Worm (Caenorhabditis elegans) whole organism, L2 larva: ENCODE measurements around the gene M199.7.
A peak's percentile ranks its signal among the peaks of the same experiment; 100 is the strongest.

Experiments
- C34F6.9 ChIP-seq: fragments of 150-350 bp; optimal IDR thresholded peaks from 2 replicates; lab custom pipeline; 2014; ENCODE audit warnings: missing biosample characterization, missing genetic modification characterization
- F13H6.1 ChIP-seq: sonication (generic microtip); optimal IDR thresholded peaks from 2 replicates; lab custom pipeline; 2016; ENCODE audit warnings: missing genetic modification characterization, missing compliant biosample characterization
- R02D3.7 ChIP-seq: fragments of 150-350 bp; optimal IDR thresholded peaks from 2 replicates; lab custom pipeline; 2014; ENCODE audit warnings: missing biosample characterization, missing genetic modification characterization
- Y55F3AM.14 ChIP-seq: fragments of 200-800 bp; sonication (Bioruptor generic); optimal IDR thresholded peaks from 2 replicates; lab custom pipeline; 2018; ENCODE audit warnings: mild to moderate bottlenecking, missing genetic modification characterization, missing compliant biosample characterization
- ZK546.5 ChIP-seq: sonication (generic microtip); optimal IDR thresholded peaks from 2 replicates; lab custom pipeline; 2017; ENCODE audit warnings: missing biosample characterization, missing genetic modification characterization
- alr-1 ChIP-seq: fragments of 150-350 bp; optimal IDR thresholded peaks from 2 replicates; lab custom pipeline; 2014; ENCODE audit warnings: missing biosample characterization, missing genetic modification characterization
- aly-2 ChIP-seq: fragments of 150-350 bp; optimal IDR thresholded peaks from 2 replicates; lab custom pipeline; 2014; ENCODE audit warnings: missing biosample characterization, missing genetic modification characterization
- ama-1 ChIP-seq: fragments of 150-350 bp; optimal IDR thresholded peaks from 2 replicates; lab custom pipeline; 2018; ENCODE audit warnings: inconsistent platforms
- ceh-16 ChIP-seq: fragments of 150-350 bp; optimal IDR thresholded peaks from 2 replicates; lab custom pipeline; 2014; ENCODE audit warnings: missing biosample characterization, missing genetic modification characterization
- ceh-82 ChIP-seq: fragments of 150-350 bp; optimal IDR thresholded peaks from 2 replicates; lab custom pipeline; 2014; ENCODE audit warnings: missing biosample characterization, missing genetic modification characterization
- crh-2 ChIP-seq: sonication (generic microtip); optimal IDR thresholded peaks from 2 replicates; lab custom pipeline; 2017; ENCODE audit warnings: missing biosample characterization, missing genetic modification characterization
- dmd-4 ChIP-seq: sonication (generic microtip); optimal IDR thresholded peaks from 2 replicates; lab custom pipeline; 2017; ENCODE audit warnings: missing biosample characterization, missing genetic modification characterization
- egl-27 ChIP-seq: sonication (generic microtip); optimal IDR thresholded peaks from 3 replicates; lab custom pipeline; 2017; ENCODE audit warnings: missing biosample characterization, missing genetic modification reagents, missing genetic modification characterization
- elt-1 ChIP-seq: fragments of 150-350 bp; optimal IDR thresholded peaks from 2 replicates; lab custom pipeline; 2014; ENCODE audit warnings: missing biosample characterization, missing genetic modification characterization
- elt-3 ChIP-seq: sonication (generic microtip); optimal IDR thresholded peaks from 2 replicates; lab custom pipeline; 2017; ENCODE audit warnings: missing biosample characterization, missing genetic modification characterization
- gmeb-1 ChIP-seq: fragments of 150-350 bp; optimal IDR thresholded peaks from 2 replicates; lab custom pipeline; 2014; ENCODE audit warnings: missing biosample characterization, missing genetic modification characterization
- lin-13 ChIP-seq: fragments of 150-350 bp; optimal IDR thresholded peaks from 2 replicates; lab custom pipeline; 2014; ENCODE audit warnings: missing biosample characterization, missing genetic modification reagents, missing genetic modification characterization
- lin-39 ChIP-seq: fragments of 150-350 bp; optimal IDR thresholded peaks from 2 replicates; lab custom pipeline; 2014; ENCODE audit warnings: missing biosample characterization, missing genetic modification reagents, missing genetic modification characterization
- lsy-2 ChIP-seq, 2 experiments: fragments of 150-350 bp in 1 of 2; sonication (generic microtip) in 1 of 2; optimal IDR thresholded peaks; 2 replicates each; lab custom pipeline; 2014 to 2017; ENCODE audit warnings: missing biosample characterization in 2 of 2, missing genetic modification characterization in 2 of 2
- mab-5 ChIP-seq: fragments of 150-350 bp; optimal IDR thresholded peaks from 2 replicates; lab custom pipeline; 2014; ENCODE audit warnings: missing biosample characterization, missing genetic modification characterization
- mbf-1 ChIP-seq: sonication (generic microtip); optimal IDR thresholded peaks from 2 replicates; lab custom pipeline; 2017; ENCODE audit warnings: missing biosample characterization, missing genetic modification characterization
- mdl-1 ChIP-seq, 2 experiments: fragments of 150-350 bp in 1 of 2; sonication (generic microtip) in 1 of 2; optimal IDR thresholded peaks; 2 replicates each; lab custom pipeline; 2017; ENCODE audit warnings: missing biosample characterization in 2 of 2, missing genetic modification characterization in 2 of 2
- nhr-11 ChIP-seq: fragments of 150-350 bp; optimal IDR thresholded peaks from 2 replicates; lab custom pipeline; 2014; ENCODE audit warnings: missing biosample characterization, missing genetic modification characterization
- nhr-12 ChIP-seq: fragments of 150-350 bp; optimal IDR thresholded peaks from 2 replicates; lab custom pipeline; 2014; ENCODE audit warnings: missing biosample characterization, missing genetic modification characterization
- nhr-129 ChIP-seq: fragments of 150-350 bp; optimal IDR thresholded peaks from 2 replicates; lab custom pipeline; 2014; ENCODE audit warnings: missing biosample characterization, missing genetic modification characterization
- nhr-25 ChIP-seq: fragments of 150-350 bp; sonication (generic microtip); optimal IDR thresholded peaks from 3 replicates; lab custom pipeline; 2014; ENCODE audit warnings: missing biosample characterization, missing genetic modification characterization
- nhr-6 ChIP-seq: fragments of 150-350 bp; optimal IDR thresholded peaks from 2 replicates; lab custom pipeline; 2014; ENCODE audit warnings: missing biosample characterization, missing genetic modification characterization
- nhr-77 ChIP-seq: fragments of 150-350 bp; optimal IDR thresholded peaks from 2 replicates; lab custom pipeline; 2014; ENCODE audit warnings: missing biosample characterization, missing genetic modification characterization
- peb-1 ChIP-seq: fragments of 150-350 bp; optimal IDR thresholded peaks from 2 replicates; lab custom pipeline; 2014; ENCODE audit warnings: missing biosample characterization, missing genetic modification characterization
- sem-4 ChIP-seq: fragments of 150-350 bp; optimal IDR thresholded peaks from 2 replicates; lab custom pipeline; 2014; ENCODE audit warnings: missing biosample characterization, missing genetic modification reagents, missing genetic modification characterization
- skn-1 ChIP-seq: sonication (generic microtip); optimal IDR thresholded peaks from 2 replicates; lab custom pipeline; 2017; ENCODE audit warnings: missing biosample characterization, missing genetic modification characterization
- sma-9 ChIP-seq, 2 experiments: fragments of 150-350 bp in 1 of 2; sonication (generic microtip) in 1 of 2; optimal IDR thresholded peaks; 2 replicates each; lab custom pipeline; 2014 to 2016; ENCODE audit warnings: missing genetic modification characterization in 2 of 2, mild to moderate bottlenecking in 1 of 2, missing biosample characterization in 1 of 2, missing compliant biosample characterization in 1 of 2, missing genetic modification reagents in 1 of 2, moderate library complexity in 1 of 2
- unc-39 ChIP-seq: fragments of 150-350 bp; optimal IDR thresholded peaks from 2 replicates; lab custom pipeline; 2014; ENCODE audit warnings: missing biosample characterization, missing genetic modification characterization
- unc-55 ChIP-seq: fragments of 150-350 bp; sonication (generic microtip); optimal IDR thresholded peaks from 3 replicates; lab custom pipeline; 2014; ENCODE audit warnings: missing biosample characterization, missing genetic modification reagents, missing genetic modification characterization
- ztf-4 ChIP-seq: fragments of 150-350 bp; optimal IDR thresholded peaks from 2 replicates; lab custom pipeline; 2014; ENCODE audit warnings: missing biosample characterization, missing genetic modification characterization

M199.7 gene

ce11 chrIV:15122882-15123281 is at the start of gene M199.7:
M199.7 (plus strand) TSS chrIV:15123182.
- no peak for TF ChIP-seq mab-5 (tag; lab: Kevin White, UChicago)
- TF ChIP-seq R02D3.7 (tag; lab: Kevin White, UChicago), result no peak
- TF ChIP-seq nhr-25, result no peak
- TF ChIP-seq unc-55 (GFP tag; lab: Kevin White, UChicago), result no peak
- TF ChIP-seq, all 48 proteins: peak for 0

ce11 chrIV:15074392-15074791 is 48.6 kb upstream of the M199.7 start, which contains the start of gene srt-50:
srt-50 (plus strand) TSS chrIV:15074692.
- no peak for TF ChIP-seq elt-3 (tag; lab: Kevin White, UChicago)
- TF ChIP-seq lin-39 (tag; lab: Kevin White, UChicago), result no peak

- TF ChIP-seq crh-2 (tag; lab: Kevin White, UChicago) (no peak), nhr-25 (no peak), mab-5 (tag; lab: Kevin White, UChicago) (no peak), nhr-77 (tag; lab: Kevin White, UChicago) (no peak), nhr-12 (tag; lab: Kevin White, UChicago) (no peak), unc-55 (GFP tag; lab: Kevin White, UChicago) (no peak), unc-39 (no peak), nhr-11 (tag; lab: Kevin White, UChicago) (no peak), ZK546.5 (tag; lab: Kevin White, UChicago) (no peak), R02D3.7 (tag; lab: Kevin White, UChicago) (no peak), peb-1 (no peak), mdl-1 (tag; optimal IDR thresholded peaks at IDR 0.05; lab: Kevin White, UChicago) (no peak), F13H6.1 (tag; lab: Kevin White, UChicago) (no peak), lsy-2 (tag; optimal IDR thresholded peaks at IDR 0.05; lab: Kevin White, UChicago) (no peak)
- TF ChIP-seq, all 48 proteins: peak for 0
Observed at ce11 chrIV:15098294-15098693, 24.7 kb upstream of the M199.7 start, which contains the start of gene srt-49. srt-49 (minus strand) TSS chrIV:15098394.

ce11 chrIV:15103224-15103679 is 19.7 kb upstream of the M199.7 start, which contains the start of gene srt-44:
srt-44 (plus strand) TSS chrIV:15103629.
- no peak for TF ChIP-seq sma-9 (GFP tag; optimal IDR thresholded peaks at IDR 0.05; lab: Kevin White, UChicago)
- no peak for TF ChIP-seq sma-9 (tag; optimal IDR thresholded peaks at IDR 0.05; lab: Kevin White, UChicago)
- no peak for TF ChIP-seq F13H6.1 (tag; lab: Kevin White, UChicago)
- no peak for TF ChIP-seq egl-27 (tag; lab: Kevin White, UChicago)
- TF ChIP-seq elt-1 (tag; lab: Kevin White, UChicago), result no peak
- TF ChIP-seq lsy-2 (tag; optimal IDR thresholded peaks at IDR 0.05; lab: Kevin White, UChicago), result no peak
- no peak for TF ChIP-seq ztf-4
- TF ChIP-seq unc-55 (GFP tag; lab: Kevin White, UChicago), result no peak
- TF ChIP-seq alr-1 (tag; lab: Kevin White, UChicago), result no peak
- TF ChIP-seq aly-2, result no peak
- TF ChIP-seq nhr-6, result no peak
- no peak for TF ChIP-seq dmd-4 (tag; lab: Kevin White, UChicago)
- TF ChIP-seq ceh-82 (tag; lab: Kevin White, UChicago), result no peak
- no peak for TF ChIP-seq skn-1 (tag; lab: Kevin White, UChicago)
- TF ChIP-seq crh-2 (tag; lab: Kevin White, UChicago), result no peak
- TF ChIP-seq lin-13 (GFP tag; lab: Kevin White, UChicago), result no peak
- TF ChIP-seq ama-1, result no peak
- TF ChIP-seq R02D3.7 (tag; lab: Kevin White, UChicago), result no peak
- TF ChIP-seq lin-39 (tag; lab: Kevin White, UChicago), result no peak
- TF ChIP-seq sem-4 (tag; lab: Kevin White, UChicago), result no peak

- peak; percentile 15 for TF ChIP-seq gmeb-1 (tag; lab: Kevin White, UChicago)
- no peak for TF ChIP-seq ceh-16 (tag; lab: Kevin White, UChicago)
- peak; percentile 53 for TF ChIP-seq lin-13 (GFP tag; lab: Kevin White, UChicago)
- TF ChIP-seq nhr-129, result peak; percentile 7
- TF ChIP-seq, all 48 proteins: peak for 3
Observed at ce11 chrIV:15107218-15107617, 15.8 kb upstream of the M199.7 start.

- no peak for TF ChIP-seq lin-13 (GFP tag; lab: Kevin White, UChicago)
- TF ChIP-seq nhr-129, result no peak
- TF ChIP-seq nhr-6, result no peak
- no peak for TF ChIP-seq mab-5 (tag; lab: Kevin White, UChicago)
- no peak for TF ChIP-seq Y55F3AM.14 (GFP tag; lab: Kevin White, UChicago)
- no peak for TF ChIP-seq elt-3 (tag; lab: Kevin White, UChicago)
- no peak for TF ChIP-seq C34F6.9
- TF ChIP-seq mbf-1, result no peak
- no peak for TF ChIP-seq ZK546.5 (tag; lab: Kevin White, UChicago)
- no peak for TF ChIP-seq peb-1
- TF ChIP-seq mdl-1 (tag; optimal IDR thresholded peaks at IDR 0.05; lab: Kevin White, UChicago), result no peak
- no peak for TF ChIP-seq nhr-77 (tag; lab: Kevin White, UChicago)
- no peak for TF ChIP-seq nhr-12 (tag; lab: Kevin White, UChicago)
- TF ChIP-seq gmeb-1 (tag; lab: Kevin White, UChicago), result no peak
- TF ChIP-seq, all 48 proteins: peak for 0
Observed at ce11 chrIV:15108475-15108874, 14.5 kb upstream of the M199.7 start, which contains the start of gene M199.2. M199.2 (plus strand) TSS chrIV:15108775.
